Fruit fly (Drosophila melanogaster) whole organism, wandering third instar larva: ENCODE results near the gene eIF3d1.

Experiments used
- Jra ChIP-seq: sonication (Bioruptor generic); optimal IDR thresholded peaks from 2 replicates; lab custom pipeline; 2016; ENCODE audit warnings: missing biosample characterization, missing genetic modification characterization
- Mio ChIP-seq: sonication (Bioruptor generic); optimal IDR thresholded peaks from 2 replicates; lab custom pipeline; 2016; ENCODE audit warnings: missing biosample characterization, missing genetic modification characterization
- lola ChIP-seq: fragments of >200 bp; optimal IDR thresholded peaks from 2 replicates; lab custom pipeline; 2017; ENCODE audit warnings: missing biosample characterization, missing genetic modification characterization

dm6 chr3R:23673084-23673483 lies 6.8 kb upstream of the eIF3d1 start:
- TF ChIP-seq Jra (GFP tag; lab: Kevin White, UChicago) (no peak), Mio (GFP tag; lab: Kevin White, UChicago) (no peak), lola (no peak)
